Worm (Caenorhabditis elegans) whole organism, L1 larva: ENCODE results near the gene fmo-3.

ENCODE experiments used
- alr-1 ChIP-seq: fragments of 200-800 bp; sonication (Bioruptor generic); optimal IDR thresholded peaks from 2 replicates; lab custom pipeline; 2018; ENCODE audit warnings: borderline replicate concordance, mild to moderate bottlenecking, missing genetic modification characterization, missing compliant biosample characterization
- ama-1 ChIP-seq: fragments of 150-350 bp; optimal IDR thresholded peaks from 2 replicates; lab custom pipeline; 2014
- fos-1 ChIP-seq: fragments of 150-350 bp; optimal IDR thresholded peaks from 2 replicates; lab custom pipeline; 2014; ENCODE audit warnings: missing biosample characterization, missing genetic modification characterization
- lin-14 ChIP-seq: fragments of 200-800 bp; sonication (Bioruptor generic); optimal IDR thresholded peaks from 2 replicates; lab custom pipeline; 2018; ENCODE audit warnings: mild to moderate bottlenecking, missing genetic modification characterization, moderate library complexity, missing compliant biosample characterization
- lin-39 ChIP-seq: fragments of 150-350 bp; optimal IDR thresholded peaks from 2 replicates; lab custom pipeline; 2014; ENCODE audit warnings: missing biosample characterization, missing genetic modification reagents, missing genetic modification characterization
- mdl-1 ChIP-seq, 2 experiments: fragments of 150-350 bp; optimal IDR thresholded peaks; 2 replicates each; lab custom pipeline; 2014 to 2017; ENCODE audit warnings: missing biosample characterization in 2 of 2, missing genetic modification characterization in 2 of 2, inconsistent platforms in 1 of 2
- nhr-20 ChIP-seq: sonication (generic microtip); optimal IDR thresholded peaks from 2 replicates; lab custom pipeline; 2016; ENCODE audit warnings: mild to moderate bottlenecking, missing genetic modification characterization, missing compliant biosample characterization
- nhr-77 ChIP-seq: fragments of 150-350 bp; optimal IDR thresholded peaks from 2 replicates; lab custom pipeline; 2014; ENCODE audit warnings: missing biosample characterization, missing genetic modification characterization
- pqm-1 ChIP-seq: sonication (generic microtip); optimal IDR thresholded peaks from 3 replicates; lab custom pipeline; 2017; ENCODE audit warnings: missing biosample characterization, missing genetic modification characterization
- zag-1 ChIP-seq: fragments of 150-350 bp; optimal IDR thresholded peaks from 2 replicates; lab custom pipeline; 2014; ENCODE audit warnings: missing biosample characterization, missing genetic modification characterization

DNA sequence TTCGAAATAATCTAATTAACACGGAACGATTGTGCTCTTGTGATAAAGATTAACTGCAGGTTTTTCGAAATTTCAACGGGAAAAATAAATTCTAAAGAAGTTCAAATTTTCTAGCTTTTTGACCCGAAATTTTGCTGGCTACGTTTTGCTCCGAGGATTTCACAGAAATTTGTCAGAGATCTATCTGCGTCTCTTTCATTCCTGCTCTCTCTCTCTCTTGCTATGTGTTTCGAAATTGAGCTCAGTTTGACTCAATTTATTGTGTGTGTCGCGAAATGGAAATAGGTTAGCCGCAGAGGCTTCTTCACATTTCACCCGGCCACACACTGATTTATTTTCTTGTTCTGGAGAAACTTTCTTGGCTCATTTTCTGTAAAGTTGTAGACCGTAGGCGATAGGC, 36.8 kb upstream of the fmo-3 start:
- TF ChIP-seq pqm-1: no peak
- no peak for TF ChIP-seq alr-1 (tag; lab: Kevin White, UChicago)
- no peak for TF ChIP-seq ama-1
- TF ChIP-seq fos-1 (tag; lab: Kevin White, UChicago): no peak
- TF ChIP-seq lin-39 (tag; lab: Kevin White, UChicago): no peak
- no peak for TF ChIP-seq mdl-1 (tag; optimal IDR thresholded peaks at IDR 0.05; lab: Kevin White, UChicago)
- no peak for TF ChIP-seq zag-1 (tag; lab: Kevin White, UChicago)
- TF ChIP-seq nhr-20 (tag; lab: Kevin White, UChicago): no peak
- TF ChIP-seq lin-14 (GFP tag; lab: Kevin White, UChicago): no peak
- TF ChIP-seq nhr-77 (tag; lab: Kevin White, UChicago): no peak
